Worm (Caenorhabditis elegans): Measurements from ENCODE around the gene srj-21.

DNA sequence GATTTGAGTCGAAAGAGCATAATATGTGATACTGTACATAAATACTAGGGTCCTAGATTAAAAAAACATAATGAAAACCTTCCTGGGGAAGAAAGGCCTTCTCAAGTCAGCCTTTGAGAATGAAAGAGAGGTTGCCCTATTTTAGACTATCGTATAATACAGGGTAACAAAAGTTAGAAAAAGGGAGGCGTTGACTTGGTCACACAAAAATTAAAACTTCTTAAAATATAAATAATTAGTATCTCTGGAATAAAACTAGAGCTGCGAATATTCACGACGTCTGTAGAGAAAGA is 32.6 kb upstream of the srj-21 start:
- TF ChIP-seq elt-2 (tag; optimal IDR thresholded peaks at IDR 0.05): no peak
- no peak for TF ChIP-seq ama-1 (optimal IDR thresholded peaks at IDR 0.05)
- no peak for TF ChIP-seq ceh-31 (tag; optimal IDR thresholded peaks at IDR 0.05)
- no peak for TF ChIP-seq odd-2 (tag; optimal IDR thresholded peaks at IDR 0.05)
